Worm (Caenorhabditis elegans) whole organism, midembryonic: ENCODE data around the gene slcr-46.1.

Experiments used
- T22C8.4 ChIP-seq: fragments of 200-800 bp; sonication (Bioruptor generic); IDR thresholded peaks from 2 replicates; pipeline ENCODE4 v1.3.6; 2022; ENCODE audit warnings: missing genetic modification characterization, missing compliant biosample characterization
- ref-1 ChIP-seq: fragments of 200-800 bp; sonication (Bioruptor generic); conservative IDR thresholded peaks from 2 replicates; pipeline ENCODE4 v1.3.6; 2022; ENCODE audit warnings: missing genetic modification reagents, missing genetic modification characterization, missing compliant biosample characterization
- ztf-23 ChIP-seq: fragments of 200-800 bp; sonication (Bioruptor generic); IDR thresholded peaks from 2 replicates; pipeline ENCODE4 v1.3.6; 2022; ENCODE audit warnings: missing genetic modification reagents, missing genetic modification characterization, missing compliant biosample characterization
- ztf-29 ChIP-seq: fragments of 200-800 bp; sonication (Bioruptor generic); IDR thresholded peaks from 2 replicates; pipeline ENCODE4 v1.3.6; 2022; ENCODE audit warnings: missing genetic modification reagents, missing genetic modification characterization, missing compliant biosample characterization

DNA sequence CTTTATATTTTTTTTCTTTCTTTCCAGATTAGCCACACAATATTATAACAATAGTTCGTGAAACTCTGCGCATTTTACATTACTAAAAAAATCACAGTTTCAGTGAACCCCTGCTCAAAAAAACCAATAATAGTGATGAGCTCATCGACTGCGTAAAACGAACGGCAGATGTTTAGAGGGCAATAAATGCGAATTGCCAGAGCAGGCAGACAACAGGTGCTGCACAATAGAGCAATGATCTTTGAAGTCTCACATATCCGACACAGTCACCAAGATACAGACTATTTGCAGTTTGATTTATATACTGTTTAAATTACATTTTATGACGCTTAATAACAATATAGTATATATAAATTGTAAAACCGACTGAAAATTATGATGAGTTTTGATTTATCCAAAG lies 22.5 kb upstream of the slcr-46.1 start:
- TF ChIP-seq ref-1 (GFP tag; lab: Robert Waterston, UW) (no peak), ztf-23 (GFP tag; lab: Robert Waterston, UW) (no peak), ztf-29 (GFP tag; lab: Robert Waterston, UW) (no peak), T22C8.4 (GFP tag; lab: Robert Waterston, UW) (no peak)
